Worm (Caenorhabditis elegans) whole organism, L4/young adult: ENCODE results near the gene irld-56.

Source experiments
- dao-5 ChIP-seq: sonication (generic microtip); optimal IDR thresholded peaks from 2 replicates; lab custom pipeline; 2016; ENCODE audit warnings: missing genotype, missing genetic modification characterization, moderate library complexity, missing compliant biosample characterization
- him-1 ChIP-seq: sonication (generic microtip); optimal IDR thresholded peaks from 2 replicates; lab custom pipeline; 2016; ENCODE audit warnings: missing genotype, missing genetic modification reagents, missing genetic modification characterization, missing compliant biosample characterization

- TF ChIP-seq him-1 (tag; lab: Kevin White, UChicago) (no peak), dao-5 (no peak)
Observed at ce11 chrIV:14050442-14050841, 30.7 kb upstream of the irld-56 start.
